Worm (Caenorhabditis elegans) whole organism, L4 larva: ENCODE data around the gene mlc-6.

ENCODE experiments used
- D1046.2 ChIP-seq: fragments of 200-800 bp; sonication (Bioruptor generic); IDR thresholded peaks from 2 replicates; pipeline ENCODE4 v1.3.6; 2022; ENCODE audit warnings: missing genetic modification characterization, missing compliant biosample characterization
- F10B5.3 ChIP-seq: sonication (generic microtip); optimal IDR thresholded peaks from 2 replicates; lab custom pipeline; 2016; ENCODE audit warnings: mild to moderate bottlenecking, missing genetic modification characterization, missing compliant biosample characterization
- T26A8.4 ChIP-seq: fragments of 200-800 bp; sonication (Bioruptor generic); IDR thresholded peaks from 2 replicates; pipeline ENCODE4 v1.3.6; 2022; ENCODE audit warnings: missing genetic modification characterization, missing compliant biosample characterization
- Y48G9A.11 ChIP-seq: fragments of 200-800 bp; sonication (Bioruptor generic); IDR thresholded peaks from 2 replicates; pipeline ENCODE4 v1.3.6; 2022; ENCODE audit warnings: missing genetic modification reagents, missing genetic modification characterization, missing compliant biosample characterization
- ZK546.5 ChIP-seq, 2 experiments: sonication (generic microtip); optimal IDR thresholded peaks; 2 replicates each; lab custom pipeline; 2017; ENCODE audit warnings: missing biosample characterization in 2 of 2, missing genetic modification characterization in 2 of 2
- aha-1 ChIP-seq: fragments of 150-350 bp; peaks from one replicate; lab custom pipeline; 2014; ENCODE audit warnings: missing biosample characterization, missing genetic modification characterization
- aly-2 ChIP-seq: sonication (generic microtip); optimal IDR thresholded peaks from 2 replicates; lab custom pipeline; 2018; ENCODE audit warnings: missing biosample characterization, missing genetic modification characterization
- ama-1 ChIP-seq: fragments of 150-350 bp; optimal IDR thresholded peaks from 2 replicates; lab custom pipeline; 2014; ENCODE audit warnings: inconsistent platforms, mixed read lengths
- arid-1 ChIP-seq: fragments of 200-800 bp; sonication (Bioruptor generic); conservative IDR thresholded peaks from 2 replicates; pipeline ENCODE4 v1.3.6; 2022; ENCODE audit warnings: missing genetic modification reagents, missing genetic modification characterization, missing compliant biosample characterization
- attf-4 ChIP-seq: sonication (generic microtip); optimal IDR thresholded peaks from 3 replicates; lab custom pipeline; 2017; ENCODE audit warnings: missing biosample characterization, missing genetic modification characterization
- ceh-82 ChIP-seq: sonication (generic microtip); optimal IDR thresholded peaks from 2 replicates; lab custom pipeline; 2017; ENCODE audit warnings: missing biosample characterization, missing genetic modification characterization
- ces-1 ChIP-seq: fragments of 150-350 bp; sonication (generic microtip); optimal IDR thresholded peaks from 4 replicates; lab custom pipeline; 2014; ENCODE audit warnings: missing biosample characterization, missing genetic modification reagents, missing genetic modification characterization
- cey-2 ChIP-seq: sonication (generic microtip); optimal IDR thresholded peaks from 3 replicates; lab custom pipeline; 2017; ENCODE audit warnings: missing genetic modification characterization, mild to moderate bottlenecking, missing compliant biosample characterization, antibody characterized with exemption, borderline replicate concordance; ENCODE audit not compliant: insufficient read depth
- daf-12 ChIP-seq: fragments of 150-350 bp; optimal IDR thresholded peaks from 2 replicates; lab custom pipeline; 2014; ENCODE audit warnings: missing biosample characterization, missing genetic modification reagents, missing genetic modification characterization
- daf-16 ChIP-seq, 3 experiments: sonication (generic microtip); optimal IDR thresholded peaks; 2 replicates each; lab custom pipeline; 2016 to 2017; ENCODE audit warnings: missing genetic modification characterization in 3 of 3, missing genetic modification reagents in 3 of 3, mild to moderate bottlenecking in 2 of 3, missing compliant biosample characterization in 2 of 3, missing biosample characterization in 1 of 3, moderate library complexity in 1 of 3
- daf-19 ChIP-seq: fragments of 200-800 bp; sonication (Bioruptor generic); conservative IDR thresholded peaks from 2 replicates; pipeline ENCODE4 v1.3.6; 2022; ENCODE audit warnings: missing genetic modification characterization, missing compliant biosample characterization
- daf-8 ChIP-seq: fragments of 200-800 bp; sonication (Bioruptor generic); IDR thresholded peaks from 2 replicates; pipeline ENCODE4 v1.3.6; 2022; ENCODE audit warnings: missing genetic modification characterization, missing compliant biosample characterization
- fkh-10 ChIP-seq: fragments of 150-350 bp; optimal IDR thresholded peaks from 2 replicates; lab custom pipeline; 2014; ENCODE audit warnings: missing biosample characterization, missing genetic modification reagents, missing genetic modification characterization
- hlh-11 ChIP-seq: fragments of 200-800 bp; sonication (Bioruptor generic); optimal IDR thresholded peaks from 2 replicates; lab custom pipeline; 2018; ENCODE audit warnings: mild to moderate bottlenecking, missing genetic modification characterization, missing compliant biosample characterization
- hlh-30 ChIP-seq: sonication (generic microtip); optimal IDR thresholded peaks from 2 replicates; lab custom pipeline; 2017; ENCODE audit warnings: antibody characterized with exemption, mild to moderate bottlenecking, missing genetic modification characterization, missing compliant biosample characterization; ENCODE audit not compliant: insufficient read depth
- hmg-1.1 ChIP-seq: fragments of 200-800 bp; sonication (Bioruptor generic); IDR thresholded peaks from 2 replicates; pipeline ENCODE4 v1.3.6; 2022; ENCODE audit warnings: missing genetic modification reagents, missing genetic modification characterization, missing compliant biosample characterization
- jun-1 ChIP-seq: fragments of 150-350 bp; optimal IDR thresholded peaks from 2 replicates; lab custom pipeline; 2014; ENCODE audit warnings: missing biosample characterization, missing genetic modification reagents, missing genetic modification characterization
- lin-13 ChIP-seq: fragments of 150-350 bp; optimal IDR thresholded peaks from 2 replicates; lab custom pipeline; 2014; ENCODE audit warnings: missing biosample characterization, missing genetic modification reagents, missing genetic modification characterization
- lin-15B ChIP-seq: fragments of 150-350 bp; sonication (generic microtip); optimal IDR thresholded peaks from 3 replicates; lab custom pipeline; 2014; ENCODE audit warnings: missing biosample characterization, missing genetic modification characterization
- lin-29 ChIP-seq: fragments of 200-800 bp; sonication (Bioruptor generic); IDR thresholded peaks from 2 replicates; pipeline ENCODE4 v1.3.6; 2022; ENCODE audit warnings: missing genetic modification reagents, missing genetic modification characterization, missing compliant biosample characterization
- lin-39 ChIP-seq: fragments of 150-350 bp; optimal IDR thresholded peaks from 2 replicates; lab custom pipeline; 2014; ENCODE audit warnings: missing biosample characterization, missing genetic modification reagents, missing genetic modification characterization
- lir-3 ChIP-seq: sonication (generic microtip); optimal IDR thresholded peaks from 2 replicates; lab custom pipeline; 2016; ENCODE audit warnings: mild to moderate bottlenecking, missing genetic modification characterization, missing compliant biosample characterization
- mdl-1 ChIP-seq, 2 experiments: fragments of 150-350 bp in 1 of 2; sonication (generic microtip) in 1 of 2; optimal IDR thresholded peaks; 2 replicates each; lab custom pipeline; 2014 to 2017; ENCODE audit warnings: missing biosample characterization in 2 of 2, missing genetic modification characterization in 2 of 2
- mep-1 ChIP-seq: fragments of 150-350 bp; sonication (generic microtip); optimal IDR thresholded peaks from 3 replicates; lab custom pipeline; 2014; ENCODE audit warnings: missing biosample characterization, missing genetic modification characterization
- mes-2 ChIP-seq: sonication (generic microtip); optimal IDR thresholded peaks from 2 replicates; lab custom pipeline; 2016; ENCODE audit warnings: missing genotype, mild to moderate bottlenecking, missing genetic modification characterization, missing compliant biosample characterization; ENCODE audit not compliant: poor library complexity, severe bottlenecking
- mxl-2 ChIP-seq: fragments of 200-800 bp; sonication (Bioruptor generic); conservative IDR thresholded peaks from 2 replicates; pipeline ENCODE4 v1.3.6; 2022; ENCODE audit warnings: missing genetic modification reagents, missing genetic modification characterization, missing compliant biosample characterization
- nhr-10 ChIP-seq: fragments of 150-350 bp; optimal IDR thresholded peaks from 2 replicates; lab custom pipeline; 2014; ENCODE audit warnings: missing biosample characterization, missing genetic modification characterization
- nhr-102 ChIP-seq: sonication (generic microtip); optimal IDR thresholded peaks from 2 replicates; lab custom pipeline; 2016; ENCODE audit warnings: mild to moderate bottlenecking, missing genetic modification characterization, moderate library complexity, missing compliant biosample characterization
- nhr-237 ChIP-seq: sonication (generic microtip); optimal IDR thresholded peaks from 2 replicates; lab custom pipeline; 2017; ENCODE audit warnings: missing biosample characterization, missing genetic modification characterization
- nhr-25 ChIP-seq: sonication (generic microtip); optimal IDR thresholded peaks from 2 replicates; lab custom pipeline; 2017; ENCODE audit warnings: missing genetic modification characterization, mild to moderate bottlenecking, missing compliant biosample characterization, antibody characterized with exemption, moderate library complexity, borderline replicate concordance; ENCODE audit not compliant: insufficient read depth
- nhr-41 ChIP-seq: fragments of 200-800 bp; sonication (Bioruptor generic); IDR thresholded peaks from 2 replicates; pipeline ENCODE4 v1.3.6; 2022; ENCODE audit warnings: missing genetic modification reagents, missing genetic modification characterization, missing compliant biosample characterization
- nhr-42 ChIP-seq: fragments of 200-800 bp; sonication (Bioruptor generic); IDR thresholded peaks from 2 replicates; pipeline ENCODE4 v1.3.6; 2022; ENCODE audit warnings: missing genetic modification characterization, missing compliant biosample characterization
- nhr-76 ChIP-seq: fragments of 150-350 bp; optimal IDR thresholded peaks from 2 replicates; lab custom pipeline; 2014; ENCODE audit warnings: missing biosample characterization, missing genetic modification characterization
- pha-4 ChIP-seq, 2 experiments: fragments of 150-350 bp in 1 of 2; fragments of 200-800 bp in 1 of 2; sonication (Bioruptor generic) in 1 of 2; IDR thresholded peaks in 1 of 2; optimal IDR thresholded peaks in 1 of 2; 2 replicates each; pipeline versions ENCODE4 v1.3.6 to Lab custom; 2014 to 2022; ENCODE audit warnings: missing genetic modification characterization in 2 of 2, missing genetic modification reagents in 2 of 2, missing biosample characterization in 1 of 2, missing compliant biosample characterization in 1 of 2
- sdz-12 ChIP-seq: fragments of 200-800 bp; sonication (Bioruptor generic); optimal IDR thresholded peaks from 2 replicates; lab custom pipeline; 2018; ENCODE audit warnings: mild to moderate bottlenecking, missing genetic modification characterization, missing compliant biosample characterization
- set-16 ChIP-seq: fragments of 200-800 bp; sonication (Bioruptor generic); IDR thresholded peaks from 2 replicates; pipeline ENCODE4 v1.3.6; 2022; ENCODE audit warnings: missing genetic modification reagents, missing genetic modification characterization, missing compliant biosample characterization
- skn-1 ChIP-seq: fragments of 150-350 bp; optimal IDR thresholded peaks from 2 replicates; lab custom pipeline; 2014; ENCODE audit warnings: missing biosample characterization, missing genetic modification characterization
- snpc-1.2 ChIP-seq: fragments of 200-800 bp; sonication (Bioruptor generic); IDR thresholded peaks from 2 replicates; pipeline ENCODE4 v1.3.6; 2022; ENCODE audit warnings: missing genetic modification reagents, missing genetic modification characterization, missing compliant biosample characterization
- snpc-4 ChIP-seq: fragments of 150-350 bp; optimal IDR thresholded peaks from 2 replicates; lab custom pipeline; 2014; ENCODE audit warnings: missing biosample characterization, missing genetic modification characterization
- spr-3 ChIP-seq: fragments of 200-800 bp; sonication (Bioruptor generic); optimal IDR thresholded peaks from 2 replicates; lab custom pipeline; 2018; ENCODE audit warnings: mild to moderate bottlenecking, missing genetic modification characterization, missing compliant biosample characterization
- tag-97 ChIP-seq: fragments of 200-800 bp; sonication (Bioruptor generic); IDR thresholded peaks from 2 replicates; pipeline ENCODE4 v1.3.6; 2022; ENCODE audit warnings: missing genetic modification characterization, missing compliant biosample characterization
- tra-1 ChIP-seq: fragments of 200-800 bp; sonication (Bioruptor generic); IDR thresholded peaks from 2 replicates; pipeline ENCODE4 v1.3.6; 2022; ENCODE audit warnings: missing genetic modification reagents, missing genetic modification characterization, missing compliant biosample characterization
- unc-130 ChIP-seq: sonication (generic microtip); optimal IDR thresholded peaks from 2 replicates; lab custom pipeline; 2016; ENCODE audit warnings: missing genetic modification reagents, missing genetic modification characterization, missing compliant biosample characterization
- unc-62 ChIP-seq, 3 experiments: fragments of 150-350 bp in 1 of 3; sonication (generic microtip); optimal IDR thresholded peaks in 2 of 3; peaks in 1 of 3; 1 replicate in 1 of 3; 2 replicates in 2 of 3; lab custom pipeline; 2014 to 2017; ENCODE audit warnings: missing biosample characterization in 3 of 3, missing genetic modification characterization in 3 of 3, missing genetic modification reagents in 3 of 3, missing genotype in 1 of 3
- vab-7 ChIP-seq: fragments of 200-800 bp; sonication (Bioruptor generic); IDR thresholded peaks from 2 replicates; pipeline ENCODE4 v1.3.6; 2022; ENCODE audit warnings: missing genetic modification reagents, missing genetic modification characterization, missing compliant biosample characterization

The mlc-6 gene

ce11 chrX:14214520-14215023 lies 31.8 kb downstream of the mlc-6 start, which contains the start of gene K06G5.1 (continued):
- TF ChIP-seq ces-1 (no peak), ZK546.5 (tag; optimal IDR thresholded peaks at IDR 0.05; lab: Kevin White, UChicago) (no peak), mdl-1 (tag; optimal IDR thresholded peaks at IDR 0.05; lab: Kevin White, UChicago) (peak in 1 of 2 experiments; percentile 28), daf-19 (GFP tag; lab: Robert Waterston, UW) (no peak), mxl-2 (GFP tag; lab: Robert Waterston, UW) (no peak), snpc-1.2 (GFP tag; lab: Robert Waterston, UW) (no peak), snpc-4 (tag; lab: Kevin White, UChicago) (no peak), Y48G9A.11 (GFP tag; lab: Robert Waterston, UW) (no peak), lin-13 (GFP tag; lab: Kevin White, UChicago) (no peak), cey-2 (tag; lab: Kevin White, UChicago) (no peak), nhr-42 (GFP tag; lab: Robert Waterston, UW) (0 out of 2 replicates have a peak, but pooled peaks have one; percentile 18), arid-1 (GFP tag; lab: Robert Waterston, UW) (no peak), jun-1 (no peak), lir-3 (tag; lab: Kevin White, UChicago) (no peak), hlh-30 (tag; lab: Kevin White, UChicago) (no peak), nhr-10 (tag; lab: Kevin White, UChicago) (no peak), D1046.2 (GFP tag; lab: Robert Waterston, UW) (no peak), hlh-11 (peak; percentile 91), ama-1 (lab: Kevin White, UChicago) (no peak), hmg-1.1 (GFP tag; lab: Robert Waterston, UW) (no peak), attf-4 (tag; lab: Kevin White, UChicago) (no peak), daf-12 (tag; lab: Kevin White, UChicago) (no peak), mes-2 (tag; lab: Kevin White, UChicago) (no peak), pha-4 (GFP tag; IDR thresholded peaks at IDR 0.05; lab: Robert Waterston, UW) (peak; percentile 50; the same call in 1 of the 2 replicates), pha-4 (tag; optimal IDR thresholded peaks at IDR 0.05; lab: Kevin White, UChicago) (no peak), lin-39 (tag; lab: Kevin White, UChicago) (no peak), set-16 (GFP tag; lab: Robert Waterston, UW) (no peak), aha-1 (tag; lab: Kevin White, UChicago) (no peak), ceh-82 (no peak), daf-8 (GFP tag; lab: Robert Waterston, UW) (no peak), skn-1 (tag; lab: Kevin White, UChicago) (no peak), nhr-41 (GFP tag; lab: Robert Waterston, UW) (no peak), unc-130 (GFP tag; lab: Kevin White, UChicago) (no peak), spr-3 (GFP tag; lab: Kevin White, UChicago) (no peak), vab-7 (no peak), unc-62 (GFP tag; optimal IDR thresholded peaks at IDR 0.05 in 1 of 2; lab: Kevin White, UChicago) (peak; percentile 24 to 53), unc-62 (tag; optimal IDR thresholded peaks at IDR 0.05; lab: Kevin White, UChicago) (no peak), nhr-25 (tag; lab: Kevin White, UChicago) (no peak), F10B5.3 (tag; lab: Kevin White, UChicago) (no peak), fkh-10 (GFP tag; lab: Kevin White, UChicago) (no peak), nhr-102 (tag; lab: Kevin White, UChicago) (peak; percentile 55), tag-97 (GFP tag; lab: Robert Waterston, UW) (no peak), aly-2 (tag; lab: Kevin White, UChicago) (no peak), nhr-76 (tag; lab: Kevin White, UChicago) (no peak), lin-29 (GFP tag; lab: Robert Waterston, UW) (no peak), lin-15B (tag; lab: Kevin White, UChicago) (no peak), T26A8.4 (GFP tag; lab: Robert Waterston, UW) (no peak), sdz-12 (GFP tag; lab: Kevin White, UChicago) (no peak), nhr-237 (tag; lab: Kevin White, UChicago) (no peak), daf-16 (GFP tag; optimal IDR thresholded peaks at IDR 0.05; lab: Kevin White, UChicago) (peak in 1 of 2 experiments; percentile 20), daf-16 (tag; optimal IDR thresholded peaks at IDR 0.05; lab: Kevin White, UChicago) (peak; percentile 92), mep-1 (tag; lab: Kevin White, UChicago) (peak; percentile 29), tra-1 (GFP tag; lab: Robert Waterston, UW) (peak; percentile 91)
